Worm (Caenorhabditis elegans) whole organism, L1 larva: ENCODE results near the gene tba-9.

Source experiments
- aly-2 ChIP-seq: fragments of 150-350 bp; optimal IDR thresholded peaks from 2 replicates; lab custom pipeline; 2014; ENCODE audit warnings: missing biosample characterization, missing genetic modification characterization
- ama-1 ChIP-seq: fragments of 150-350 bp; optimal IDR thresholded peaks from 2 replicates; lab custom pipeline; 2014
- blmp-1 ChIP-seq: fragments of 150-350 bp; optimal IDR thresholded peaks from 2 replicates; lab custom pipeline; 2014; ENCODE audit warnings: missing biosample characterization, missing genetic modification characterization
- ceh-63 ChIP-seq: fragments of 200-800 bp; sonication (Bioruptor generic); optimal IDR thresholded peaks from 2 replicates; lab custom pipeline; 2018; ENCODE audit warnings: mild to moderate bottlenecking, missing genetic modification characterization, missing compliant biosample characterization
- ceh-8 ChIP-seq: fragments of 200-800 bp; sonication (Bioruptor generic); optimal IDR thresholded peaks from 2 replicates; lab custom pipeline; 2018; ENCODE audit warnings: mild to moderate bottlenecking, missing genetic modification characterization, moderate library complexity, missing compliant biosample characterization
- ceh-82 ChIP-seq, 3 experiments: fragments of 150-350 bp in 1 of 3; sonication (generic microtip) in 2 of 3; optimal IDR thresholded peaks; 2 replicates each; lab custom pipeline; 2014 to 2017; ENCODE audit warnings: missing biosample characterization in 3 of 3, missing genetic modification characterization in 3 of 3
- dpl-1 ChIP-seq, 3 experiments: fragments of 150-350 bp in 2 of 3; sonication (generic microtip) in 1 of 3; optimal IDR thresholded peaks; 2 replicates each; lab custom pipeline; 2014 to 2017; ENCODE audit warnings: missing biosample characterization in 3 of 3, missing genetic modification characterization in 3 of 3, missing genetic modification reagents in 3 of 3
- efl-1 ChIP-seq, 4 experiments: fragments of 150-350 bp; optimal IDR thresholded peaks in 3 of 4; peaks in 1 of 4; 1 replicate in 1 of 4; 2 replicates in 3 of 4; lab custom pipeline; 2014; ENCODE audit warnings: missing biosample characterization in 2 of 4, missing genetic modification characterization in 2 of 4, missing genetic modification reagents in 2 of 4
- elt-3 ChIP-seq, 6 experiments: fragments of 150-350 bp in 1 of 6; sonication (generic microtip); optimal IDR thresholded peaks; 2 replicates each; lab custom pipeline; 2017 to 2018; ENCODE audit warnings: missing biosample characterization in 6 of 6, missing genetic modification characterization in 6 of 6, inconsistent platforms in 1 of 6
- fkh-10 ChIP-seq: sonication (generic microtip); optimal IDR thresholded peaks from 2 replicates; lab custom pipeline; 2017; ENCODE audit warnings: missing biosample characterization, missing genetic modification reagents, missing genetic modification characterization
- hlh-17 ChIP-seq: fragments of 200-800 bp; sonication (Bioruptor generic); optimal IDR thresholded peaks from 2 replicates; lab custom pipeline; 2018; ENCODE audit warnings: missing genetic modification characterization, mild to moderate bottlenecking, missing compliant biosample characterization, moderate library complexity, borderline replicate concordance
- hlh-4 ChIP-seq: sonication (generic microtip); optimal IDR thresholded peaks from 2 replicates; lab custom pipeline; 2016; ENCODE audit warnings: mild to moderate bottlenecking, missing genetic modification characterization, missing compliant biosample characterization
- irx-1 ChIP-seq: sonication (generic microtip); optimal IDR thresholded peaks from 2 replicates; lab custom pipeline; 2016; ENCODE audit warnings: missing genetic modification characterization, missing compliant biosample characterization
- isw-1 ChIP-seq: fragments of 200-800 bp; sonication (Bioruptor generic); IDR thresholded peaks from 2 replicates; pipeline ENCODE4 v1.3.6; 2022; ENCODE audit warnings: missing genetic modification characterization, missing compliant biosample characterization
- jun-1 ChIP-seq: fragments of 150-350 bp; optimal IDR thresholded peaks from 2 replicates; lab custom pipeline; 2014; ENCODE audit warnings: missing biosample characterization, missing genetic modification reagents, missing genetic modification characterization
- lin-15B ChIP-seq: fragments of 150-350 bp; sonication (generic microtip); optimal IDR thresholded peaks from 3 replicates; lab custom pipeline; 2014; ENCODE audit warnings: missing biosample characterization, missing genetic modification characterization
- lin-35 ChIP-seq, 2 experiments: fragments of 150-350 bp; optimal IDR thresholded peaks; 2 replicates each; lab custom pipeline; 2014; ENCODE audit warnings: missing biosample characterization in 2 of 2, missing genetic modification characterization in 2 of 2, missing genetic modification reagents in 2 of 2
- lir-3 ChIP-seq: sonication (generic microtip); optimal IDR thresholded peaks from 2 replicates; lab custom pipeline; 2016; ENCODE audit warnings: mild to moderate bottlenecking, missing genetic modification characterization, moderate library complexity, missing compliant biosample characterization; ENCODE audit not compliant: poor library complexity
- mab-9 ChIP-seq: fragments of 200-800 bp; sonication (Bioruptor generic); IDR thresholded peaks from 2 replicates; pipeline ENCODE4 v1.3.6; 2022; ENCODE audit warnings: missing genetic modification reagents, missing genetic modification characterization, missing compliant biosample characterization
- mdl-1 ChIP-seq, 2 experiments: fragments of 150-350 bp; optimal IDR thresholded peaks; 2 replicates each; lab custom pipeline; 2014 to 2017; ENCODE audit warnings: missing biosample characterization in 2 of 2, missing genetic modification characterization in 2 of 2, inconsistent platforms in 1 of 2
- mef-2 ChIP-seq: fragments of 150-350 bp; optimal IDR thresholded peaks from 2 replicates; lab custom pipeline; 2014; ENCODE audit warnings: missing biosample characterization, missing genetic modification characterization
- mep-1 ChIP-seq: fragments of 150-350 bp; optimal IDR thresholded peaks from 2 replicates; lab custom pipeline; 2014; ENCODE audit warnings: missing biosample characterization, missing genetic modification characterization
- nhr-19 ChIP-seq: fragments of 200-800 bp; sonication (Bioruptor generic); conservative IDR thresholded peaks from 2 replicates; pipeline ENCODE4 v1.3.6; 2022; ENCODE audit warnings: missing genetic modification characterization, missing compliant biosample characterization
- nhr-20 ChIP-seq: sonication (generic microtip); optimal IDR thresholded peaks from 2 replicates; lab custom pipeline; 2016; ENCODE audit warnings: mild to moderate bottlenecking, missing genetic modification characterization, missing compliant biosample characterization
- nhr-71 ChIP-seq: sonication (generic microtip); optimal IDR thresholded peaks from 2 replicates; lab custom pipeline; 2016; ENCODE audit warnings: mild to moderate bottlenecking, missing genetic modification characterization, moderate library complexity, missing compliant biosample characterization
- nhr-77 ChIP-seq: fragments of 150-350 bp; optimal IDR thresholded peaks from 2 replicates; lab custom pipeline; 2014; ENCODE audit warnings: missing biosample characterization, missing genetic modification characterization
- nhr-90 ChIP-seq: sonication (generic microtip); optimal IDR thresholded peaks from 2 replicates; lab custom pipeline; 2016; ENCODE audit warnings: mild to moderate bottlenecking, missing genetic modification characterization, missing compliant biosample characterization; ENCODE audit not compliant: poor library complexity
- pag-3 ChIP-seq: sonication (generic microtip); optimal IDR thresholded peaks from 2 replicates; lab custom pipeline; 2017; ENCODE audit warnings: missing genetic modification characterization, mild to moderate bottlenecking, missing compliant biosample characterization, antibody characterized with exemption, borderline replicate concordance; ENCODE audit not compliant: insufficient read depth
- pqm-1 ChIP-seq: sonication (generic microtip); optimal IDR thresholded peaks from 3 replicates; lab custom pipeline; 2017; ENCODE audit warnings: missing biosample characterization, missing genetic modification characterization
- rnt-1 ChIP-seq: sonication (generic microtip); optimal IDR thresholded peaks from 2 replicates; lab custom pipeline; 2016; ENCODE audit warnings: mild to moderate bottlenecking, missing genetic modification characterization, moderate library complexity, missing compliant biosample characterization
- snu-23 ChIP-seq: sonication (generic microtip); optimal IDR thresholded peaks from 2 replicates; lab custom pipeline; 2016; ENCODE audit warnings: missing genetic modification characterization, missing compliant biosample characterization
- tbx-2 ChIP-seq: sonication (generic microtip); optimal IDR thresholded peaks from 2 replicates; lab custom pipeline; 2016; ENCODE audit warnings: missing genetic modification characterization, missing compliant biosample characterization
- tlp-1 ChIP-seq: fragments of 150-350 bp; optimal IDR thresholded peaks from 2 replicates; lab custom pipeline; 2014; ENCODE audit warnings: missing biosample characterization, missing genetic modification characterization
- ztf-11 ChIP-seq, 2 experiments: sonication (generic microtip); optimal IDR thresholded peaks; 2 replicates each; lab custom pipeline; 2016 to 2017; ENCODE audit warnings: missing genetic modification characterization in 2 of 2, missing biosample characterization in 1 of 2, missing compliant biosample characterization in 1 of 2
- ztf-4 ChIP-seq: fragments of 150-350 bp; optimal IDR thresholded peaks from 2 replicates; lab custom pipeline; 2014; ENCODE audit warnings: missing biosample characterization, missing genetic modification characterization

tba-9 gene

DNA sequence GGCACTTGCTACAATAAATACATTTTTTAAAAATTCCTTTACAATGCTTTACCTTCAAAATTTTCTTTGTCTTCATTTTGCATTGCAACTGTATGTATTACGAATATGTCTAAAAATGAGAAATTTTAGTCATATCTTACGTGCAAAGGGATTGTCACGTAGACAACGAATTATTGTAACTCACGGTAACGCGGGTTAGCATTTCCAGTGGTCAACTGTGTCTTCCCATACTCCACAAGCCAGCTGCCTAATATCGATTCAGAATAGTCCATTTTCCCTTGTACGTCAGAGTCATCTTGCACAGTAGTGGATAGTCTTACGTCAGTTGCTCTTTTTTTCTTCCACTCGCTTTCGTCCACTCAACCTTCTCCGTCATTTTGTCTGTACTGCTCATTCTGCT lies 10.0 kb downstream of the tba-9 start, which contains the start of gene fbxb-71:
Gene fbxb-71 (plus strand): TSS at position 301 of the 400 bp plus-strand sequence.
- TF ChIP-seq nhr-20 (tag; lab: Kevin White, UChicago): no peak

DNA sequence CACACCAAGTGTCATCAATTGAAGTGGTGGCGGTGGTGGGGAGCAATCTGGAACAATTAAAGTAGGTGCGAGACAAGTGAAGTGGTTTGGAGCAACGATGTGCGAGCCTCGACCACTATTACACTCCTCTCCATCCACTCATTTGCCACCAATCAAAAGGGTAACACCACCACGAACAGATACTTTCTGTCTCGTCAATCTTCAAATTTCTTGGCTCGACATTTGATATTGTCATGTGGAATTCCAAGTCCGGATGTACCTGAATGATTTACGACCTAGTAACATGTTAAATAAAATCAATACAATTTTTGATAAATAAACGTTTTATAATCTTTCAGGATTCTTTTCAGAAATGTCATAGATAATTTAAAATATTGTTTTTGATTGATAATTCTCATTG lies 18.2 kb downstream of the tba-9 start, which contains the start of gene sul-1:
Gene sul-1 (minus strand): TSS at position 101 of the 400 bp plus-strand sequence.
- TF ChIP-seq mep-1 (tag; lab: Kevin White, UChicago) (no peak), irx-1 (tag; lab: Kevin White, UChicago) (no peak), rnt-1 (tag; lab: Kevin White, UChicago) (peak; percentile 17), tlp-1 (tag; lab: Kevin White, UChicago) (no peak), nhr-90 (tag; lab: Kevin White, UChicago) (no peak), lin-15B (tag; lab: Kevin White, UChicago) (no peak)

DNA sequence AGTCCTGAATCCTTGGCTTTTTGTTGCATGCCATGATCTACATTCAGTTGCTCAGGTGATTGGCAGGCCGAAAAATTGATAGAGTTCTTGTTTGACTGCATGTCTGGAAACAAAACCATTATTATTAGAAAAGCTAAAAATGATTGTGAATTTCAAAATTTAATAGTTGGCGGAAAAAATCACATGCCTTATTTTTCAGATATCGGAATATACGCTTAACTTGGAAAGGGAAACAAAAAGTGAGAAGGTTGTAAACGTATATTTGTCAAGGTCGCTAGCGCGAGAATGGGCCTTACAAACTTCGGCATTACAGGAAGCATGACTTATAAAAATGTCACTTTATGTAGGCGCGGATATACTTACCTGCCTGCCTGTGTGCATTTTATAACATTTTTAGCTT lies 19.1 kb downstream of the tba-9 start, which contains the start of gene K09C4.9:
Gene K09C4.9 (minus strand): TSS at position 101 of the 400 bp plus-strand sequence.
- TF ChIP-seq mab-9 (GFP tag; lab: Robert Waterston, UW): no peak
- TF ChIP-seq hlh-4: no peak
- TF ChIP-seq dpl-1 (GFP tag; optimal IDR thresholded peaks at IDR 0.05; lab: Kevin White, UChicago): no peak
- TF ChIP-seq nhr-20 (tag; lab: Kevin White, UChicago): no peak
- no peak for TF ChIP-seq snu-23 (GFP tag; lab: Kevin White, UChicago)
- no peak for TF ChIP-seq aly-2
- TF ChIP-seq lin-35 (GFP tag; optimal IDR thresholded peaks at IDR 0.05; lab: Kevin White, UChicago): no peak
- no peak for TF ChIP-seq lir-3 (tag; lab: Kevin White, UChicago)
- TF ChIP-seq ama-1 (lab: Kevin White, UChicago): no peak
- TF ChIP-seq nhr-71 (tag; lab: Kevin White, UChicago): no peak
- TF ChIP-seq elt-3 (tag; optimal IDR thresholded peaks at IDR 0.05; lab: Kevin White, UChicago): no peak
- TF ChIP-seq isw-1 (GFP tag; lab: Robert Waterston, UW): no peak
- TF ChIP-seq tlp-1 (tag; lab: Kevin White, UChicago): no peak
- no peak for TF ChIP-seq hlh-17
- TF ChIP-seq nhr-19 (GFP tag; lab: Robert Waterston, UW): no peak
- TF ChIP-seq efl-1 (optimal IDR thresholded peaks at IDR 0.05; lab: Kevin White, UChicago): no peak
- no peak for TF ChIP-seq efl-1 (GFP tag; optimal IDR thresholded peaks at IDR 0.05 in 1 of 2; lab: Kevin White, UChicago)
- no peak for TF ChIP-seq pqm-1 (tag; lab: Kevin White, UChicago)
- no peak for TF ChIP-seq fkh-10 (GFP tag; lab: Kevin White, UChicago)
- TF ChIP-seq mdl-1 (tag; optimal IDR thresholded peaks at IDR 0.05; lab: Kevin White, UChicago): no peak
- TF ChIP-seq, all 84 proteins: peak for 0

DNA sequence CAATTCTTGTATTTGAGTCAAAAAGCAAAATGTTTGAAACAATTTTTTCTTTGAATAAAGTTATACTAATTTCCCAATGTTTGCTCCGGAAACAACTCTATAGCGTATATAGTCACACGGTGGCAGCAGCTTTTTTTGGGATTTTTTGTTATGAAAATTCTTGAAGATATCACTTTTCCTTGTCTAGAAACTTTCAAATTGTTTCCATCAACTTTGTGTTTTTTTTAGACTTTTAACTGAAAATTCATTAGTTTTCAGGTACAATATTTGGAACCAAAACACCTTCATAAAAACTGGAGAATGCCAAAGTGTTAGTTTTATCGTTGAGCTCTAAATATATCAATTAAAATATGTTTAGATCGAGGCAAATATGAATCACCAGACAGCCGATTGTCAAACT lies 20.0 kb downstream of the tba-9 start, which contains the start of gene K09C4.7:
Gene K09C4.7 (plus strand): TSS at position 301 of the 400 bp plus-strand sequence.
- TF ChIP-seq pag-3 (tag; lab: Kevin White, UChicago) (no peak), nhr-19 (GFP tag; lab: Robert Waterston, UW) (no peak), ceh-82 (tag; optimal IDR thresholded peaks at IDR 0.05; lab: Kevin White, UChicago) (no peak), blmp-1 (tag; lab: Kevin White, UChicago) (no peak), ceh-63 (GFP tag; lab: Kevin White, UChicago) (no peak), nhr-90 (tag; lab: Kevin White, UChicago) (no peak), aly-2 (no peak), ceh-8 (GFP tag; lab: Kevin White, UChicago) (no peak), ztf-11 (tag; optimal IDR thresholded peaks at IDR 0.05; lab: Kevin White, UChicago) (no peak), nhr-77 (tag; lab: Kevin White, UChicago) (no peak), ztf-4 (tag; lab: Kevin White, UChicago) (no peak), hlh-17 (no peak), tbx-2 (tag; lab: Kevin White, UChicago) (no peak), jun-1 (tag; lab: Kevin White, UChicago) (no peak), mef-2 (tag; lab: Kevin White, UChicago) (no peak)
